Worm (Caenorhabditis elegans): ENCODE data around the gene tufm-1.

DNA sequence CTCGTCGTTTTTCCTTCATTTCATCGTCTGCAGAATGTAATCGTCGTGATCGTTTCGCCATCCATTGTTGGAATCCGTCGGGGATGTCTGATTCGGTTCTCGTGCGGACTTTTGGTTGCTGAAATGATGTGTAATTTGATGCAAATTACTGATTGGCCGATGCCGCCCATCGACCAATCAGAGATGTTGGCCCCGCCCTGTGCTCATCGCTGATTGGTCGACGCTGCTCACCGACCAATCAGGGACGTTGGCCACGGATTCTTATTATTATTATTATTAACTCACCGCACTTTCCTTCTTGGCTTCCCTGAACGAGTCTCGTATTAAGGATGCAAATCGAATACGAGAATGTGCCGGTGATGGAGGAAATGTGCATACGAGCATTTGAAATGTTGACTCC is 20.7 kb downstream of the tufm-1 start:
- TF ChIP-seq med-1 (GFP tag; optimal IDR thresholded peaks at IDR 0.05; ENCODE audit: insufficient read depth) (no peak), ztf-23 (GFP tag; IDR thresholded peaks at IDR 0.05) (no peak), T22C8.4 (GFP tag; IDR thresholded peaks at IDR 0.05) (no peak), ref-1 (GFP tag; conservative IDR thresholded peaks at IDR 0.05) (no peak), tab-1 (GFP tag; IDR thresholded peaks at IDR 0.05) (no peak), flt-1 (GFP tag; IDR thresholded peaks at IDR 0.05) (no peak), klf-2 (GFP tag; conservative IDR thresholded peaks at IDR 0.05) (no peak), ztf-29 (GFP tag; IDR thresholded peaks at IDR 0.05) (no peak), cog-1 (tag; optimal IDR thresholded peaks at IDR 0.05) (no peak)
